Worm (Caenorhabditis elegans) whole organism, L4 larva: ENCODE data around the gene dpy-10.

Experiments
- T20F7.1 ChIP-seq: fragments of 200-800 bp; sonication (Bioruptor generic); optimal IDR thresholded peaks from 2 replicates; lab custom pipeline; 2018; ENCODE audit warnings: mild to moderate bottlenecking, missing genetic modification characterization, missing compliant biosample characterization
- ces-1 ChIP-seq: fragments of 150-350 bp; sonication (generic microtip); optimal IDR thresholded peaks from 4 replicates; lab custom pipeline; 2014; ENCODE audit warnings: missing biosample characterization, missing genetic modification reagents, missing genetic modification characterization
- zip-11 ChIP-seq: fragments of 200-800 bp; sonication (Bioruptor generic); IDR thresholded peaks from 2 replicates; pipeline ENCODE4 v1.3.6; 2022; ENCODE audit warnings: missing genetic modification characterization, missing compliant biosample characterization

The dpy-10 gene

ce11 chrII:6661211-6661610, 50.8 kb downstream of the dpy-10 start, which contains the start of gene T19D12.2 (continued):
- TF ChIP-seq T20F7.1 (GFP tag; lab: Kevin White, UChicago) (no peak), ces-1 (GFP tag; lab: Kevin White, UChicago) (no peak), zip-11 (no peak)
